Worm (Caenorhabditis elegans) whole organism, L1 larva: Measurements from ENCODE around the gene ttr-48.

Experiments
- C04F5.9 ChIP-seq: sonication (generic microtip); optimal IDR thresholded peaks from 2 replicates; lab custom pipeline; 2016; ENCODE audit warnings: missing genetic modification characterization, missing compliant biosample characterization
- F16B12.6 ChIP-seq: fragments of 150-350 bp; optimal IDR thresholded peaks from 2 replicates; lab custom pipeline; 2014; ENCODE audit warnings: missing biosample characterization, missing genetic modification characterization
- Y116A8C.19 ChIP-seq: sonication (generic microtip); optimal IDR thresholded peaks from 2 replicates; lab custom pipeline; 2016; ENCODE audit warnings: missing compliant biosample characterization, missing genetic modification characterization, borderline replicate concordance
- alr-1 ChIP-seq: fragments of 200-800 bp; sonication (Bioruptor generic); optimal IDR thresholded peaks from 2 replicates; lab custom pipeline; 2018; ENCODE audit warnings: borderline replicate concordance, mild to moderate bottlenecking, missing genetic modification characterization, missing compliant biosample characterization
- aly-2 ChIP-seq: fragments of 150-350 bp; optimal IDR thresholded peaks from 2 replicates; lab custom pipeline; 2014; ENCODE audit warnings: missing biosample characterization, missing genetic modification characterization
- blmp-1 ChIP-seq: fragments of 150-350 bp; optimal IDR thresholded peaks from 2 replicates; lab custom pipeline; 2014; ENCODE audit warnings: missing biosample characterization, missing genetic modification characterization
- ceh-63 ChIP-seq: fragments of 200-800 bp; sonication (Bioruptor generic); optimal IDR thresholded peaks from 2 replicates; lab custom pipeline; 2018; ENCODE audit warnings: mild to moderate bottlenecking, missing genetic modification characterization, missing compliant biosample characterization
- ceh-82 ChIP-seq, 3 experiments: fragments of 150-350 bp in 1 of 3; sonication (generic microtip) in 2 of 3; optimal IDR thresholded peaks; 2 replicates each; lab custom pipeline; 2014 to 2017; ENCODE audit warnings: missing biosample characterization in 3 of 3, missing genetic modification characterization in 3 of 3
- ceh-88 ChIP-seq: fragments of 200-800 bp; sonication (Bioruptor generic); IDR thresholded peaks from 2 replicates; pipeline ENCODE4 v1.3.6; 2022; ENCODE audit warnings: missing genetic modification characterization, missing compliant biosample characterization
- ceh-90 ChIP-seq: sonication (generic microtip); optimal IDR thresholded peaks from 2 replicates; lab custom pipeline; 2016; ENCODE audit warnings: missing genetic modification characterization, missing compliant biosample characterization
- ces-1 ChIP-seq: fragments of 150-350 bp; optimal IDR thresholded peaks from 2 replicates; lab custom pipeline; 2014; ENCODE audit warnings: missing biosample characterization, missing genetic modification reagents, missing genetic modification characterization
- dpl-1 ChIP-seq, 3 experiments: fragments of 150-350 bp in 2 of 3; sonication (generic microtip) in 1 of 3; optimal IDR thresholded peaks; 2 replicates each; lab custom pipeline; 2014 to 2017; ENCODE audit warnings: missing biosample characterization in 3 of 3, missing genetic modification characterization in 3 of 3, missing genetic modification reagents in 3 of 3
- dsc-1 ChIP-seq: sonication (generic microtip); optimal IDR thresholded peaks from 2 replicates; lab custom pipeline; 2016; ENCODE audit warnings: mild to moderate bottlenecking, missing genetic modification characterization, missing compliant biosample characterization
- egl-27 ChIP-seq, 2 experiments: fragments of 150-350 bp in 1 of 2; sonication (generic microtip); optimal IDR thresholded peaks; 3 replicates each; lab custom pipeline; 2017 to 2018; ENCODE audit warnings: missing biosample characterization in 2 of 2, missing genetic modification characterization in 2 of 2, missing genetic modification reagents in 2 of 2
- elt-2 ChIP-seq: sonication (generic microtip); optimal IDR thresholded peaks from 2 replicates; lab custom pipeline; 2016; ENCODE audit warnings: missing genetic modification characterization, mild to moderate bottlenecking, inconsistent platforms, missing compliant biosample characterization, missing genetic modification reagents
- elt-3 ChIP-seq, 6 experiments: fragments of 150-350 bp in 1 of 6; sonication (generic microtip); optimal IDR thresholded peaks; 2 replicates each; lab custom pipeline; 2017 to 2018; ENCODE audit warnings: missing biosample characterization in 6 of 6, missing genetic modification characterization in 6 of 6, inconsistent platforms in 1 of 6
- fkh-10 ChIP-seq: sonication (generic microtip); optimal IDR thresholded peaks from 2 replicates; lab custom pipeline; 2017; ENCODE audit warnings: missing biosample characterization, missing genetic modification reagents, missing genetic modification characterization
- fkh-4 ChIP-seq: sonication (generic microtip); optimal IDR thresholded peaks from 2 replicates; lab custom pipeline; 2016; ENCODE audit warnings: missing compliant biosample characterization, missing genetic modification characterization, borderline replicate concordance
- fkh-8 ChIP-seq: sonication (generic microtip); optimal IDR thresholded peaks from 2 replicates; lab custom pipeline; 2016; ENCODE audit warnings: mild to moderate bottlenecking, missing genetic modification characterization, missing compliant biosample characterization
- fos-1 ChIP-seq: fragments of 150-350 bp; optimal IDR thresholded peaks from 2 replicates; lab custom pipeline; 2014; ENCODE audit warnings: missing biosample characterization, missing genetic modification characterization
- hlh-17 ChIP-seq: fragments of 200-800 bp; sonication (Bioruptor generic); optimal IDR thresholded peaks from 2 replicates; lab custom pipeline; 2018; ENCODE audit warnings: missing genetic modification characterization, mild to moderate bottlenecking, missing compliant biosample characterization, moderate library complexity, borderline replicate concordance
- hlh-4 ChIP-seq: sonication (generic microtip); optimal IDR thresholded peaks from 2 replicates; lab custom pipeline; 2016; ENCODE audit warnings: mild to moderate bottlenecking, missing genetic modification characterization, missing compliant biosample characterization
- hpl-2 ChIP-seq: fragments of 150-350 bp; optimal IDR thresholded peaks from 2 replicates; lab custom pipeline; 2014; ENCODE audit warnings: missing biosample characterization, missing genetic modification reagents, missing genetic modification characterization
- irx-1 ChIP-seq: sonication (generic microtip); optimal IDR thresholded peaks from 2 replicates; lab custom pipeline; 2016; ENCODE audit warnings: missing genetic modification characterization, missing compliant biosample characterization
- jun-1 ChIP-seq: fragments of 150-350 bp; optimal IDR thresholded peaks from 2 replicates; lab custom pipeline; 2014; ENCODE audit warnings: missing biosample characterization, missing genetic modification reagents, missing genetic modification characterization
- lin-35 ChIP-seq, 2 experiments: fragments of 150-350 bp; optimal IDR thresholded peaks; 2 replicates each; lab custom pipeline; 2014; ENCODE audit warnings: missing biosample characterization in 2 of 2, missing genetic modification characterization in 2 of 2, missing genetic modification reagents in 2 of 2
- lir-3 ChIP-seq: sonication (generic microtip); optimal IDR thresholded peaks from 2 replicates; lab custom pipeline; 2016; ENCODE audit warnings: mild to moderate bottlenecking, missing genetic modification characterization, moderate library complexity, missing compliant biosample characterization; ENCODE audit not compliant: poor library complexity
- lsy-2 ChIP-seq, 2 experiments: fragments of 150-350 bp; optimal IDR thresholded peaks; 2 replicates each; lab custom pipeline; 2014; ENCODE audit warnings: missing biosample characterization in 2 of 2, missing genetic modification characterization in 2 of 2
- mef-2 ChIP-seq: fragments of 150-350 bp; optimal IDR thresholded peaks from 2 replicates; lab custom pipeline; 2014; ENCODE audit warnings: missing biosample characterization, missing genetic modification characterization
- mep-1 ChIP-seq: fragments of 150-350 bp; optimal IDR thresholded peaks from 2 replicates; lab custom pipeline; 2014; ENCODE audit warnings: missing biosample characterization, missing genetic modification characterization
- nhr-12 ChIP-seq: sonication (generic microtip); optimal IDR thresholded peaks from 2 replicates; lab custom pipeline; 2017; ENCODE audit warnings: missing biosample characterization, missing genetic modification characterization
- nhr-20 ChIP-seq: sonication (generic microtip); optimal IDR thresholded peaks from 2 replicates; lab custom pipeline; 2016; ENCODE audit warnings: mild to moderate bottlenecking, missing genetic modification characterization, missing compliant biosample characterization
- nhr-237 ChIP-seq: fragments of 150-350 bp; optimal IDR thresholded peaks from 2 replicates; lab custom pipeline; 2014; ENCODE audit warnings: missing biosample characterization, missing genetic modification characterization
- nhr-71 ChIP-seq: sonication (generic microtip); optimal IDR thresholded peaks from 2 replicates; lab custom pipeline; 2016; ENCODE audit warnings: mild to moderate bottlenecking, missing genetic modification characterization, moderate library complexity, missing compliant biosample characterization
- nhr-77 ChIP-seq: fragments of 150-350 bp; optimal IDR thresholded peaks from 2 replicates; lab custom pipeline; 2014; ENCODE audit warnings: missing biosample characterization, missing genetic modification characterization
- nhr-85 ChIP-seq: sonication (generic microtip); peaks from one replicate; lab custom pipeline; 2016; ENCODE audit warnings: missing genetic modification characterization, inconsistent platforms, missing compliant biosample characterization
- nhr-90 ChIP-seq: sonication (generic microtip); optimal IDR thresholded peaks from 2 replicates; lab custom pipeline; 2016; ENCODE audit warnings: mild to moderate bottlenecking, missing genetic modification characterization, missing compliant biosample characterization; ENCODE audit not compliant: poor library complexity
- pax-3 ChIP-seq: fragments of 200-800 bp; sonication (Bioruptor generic); optimal IDR thresholded peaks from 2 replicates; lab custom pipeline; 2018; ENCODE audit warnings: mild to moderate bottlenecking, missing genetic modification characterization, moderate library complexity, missing compliant biosample characterization
- skn-1 ChIP-seq: fragments of 150-350 bp; optimal IDR thresholded peaks from 2 replicates; lab custom pipeline; 2014; ENCODE audit warnings: missing biosample characterization, missing genetic modification characterization
- snu-23 ChIP-seq: sonication (generic microtip); optimal IDR thresholded peaks from 2 replicates; lab custom pipeline; 2016; ENCODE audit warnings: missing genetic modification characterization, missing compliant biosample characterization
- sptf-1 ChIP-seq: fragments of 150-350 bp; optimal IDR thresholded peaks from 2 replicates; lab custom pipeline; 2014; ENCODE audit warnings: missing biosample characterization, missing genetic modification characterization
- tbx-2 ChIP-seq: sonication (generic microtip); optimal IDR thresholded peaks from 2 replicates; lab custom pipeline; 2016; ENCODE audit warnings: missing genetic modification characterization, missing compliant biosample characterization
- unc-62 ChIP-seq: fragments of 150-350 bp; optimal IDR thresholded peaks from 2 replicates; lab custom pipeline; 2014; ENCODE audit warnings: missing biosample characterization, missing genetic modification reagents, missing genetic modification characterization
- vab-15 ChIP-seq: sonication (generic microtip); optimal IDR thresholded peaks from 2 replicates; lab custom pipeline; 2017; ENCODE audit warnings: missing genotype, mild to moderate bottlenecking, missing genetic modification characterization, missing compliant biosample characterization
- zip-4 ChIP-seq: fragments of 200-800 bp; sonication (Bioruptor generic); optimal IDR thresholded peaks from 2 replicates; lab custom pipeline; 2018; ENCODE audit warnings: mild to moderate bottlenecking, missing genetic modification characterization, moderate library complexity, missing compliant biosample characterization
- ztf-11 ChIP-seq, 2 experiments: sonication (generic microtip); optimal IDR thresholded peaks; 2 replicates each; lab custom pipeline; 2016 to 2017; ENCODE audit warnings: missing genetic modification characterization in 2 of 2, missing biosample characterization in 1 of 2, missing compliant biosample characterization in 1 of 2
- ztf-4 ChIP-seq: fragments of 150-350 bp; optimal IDR thresholded peaks from 2 replicates; lab custom pipeline; 2014; ENCODE audit warnings: missing biosample characterization, missing genetic modification characterization

ttr-48 gene

DNA sequence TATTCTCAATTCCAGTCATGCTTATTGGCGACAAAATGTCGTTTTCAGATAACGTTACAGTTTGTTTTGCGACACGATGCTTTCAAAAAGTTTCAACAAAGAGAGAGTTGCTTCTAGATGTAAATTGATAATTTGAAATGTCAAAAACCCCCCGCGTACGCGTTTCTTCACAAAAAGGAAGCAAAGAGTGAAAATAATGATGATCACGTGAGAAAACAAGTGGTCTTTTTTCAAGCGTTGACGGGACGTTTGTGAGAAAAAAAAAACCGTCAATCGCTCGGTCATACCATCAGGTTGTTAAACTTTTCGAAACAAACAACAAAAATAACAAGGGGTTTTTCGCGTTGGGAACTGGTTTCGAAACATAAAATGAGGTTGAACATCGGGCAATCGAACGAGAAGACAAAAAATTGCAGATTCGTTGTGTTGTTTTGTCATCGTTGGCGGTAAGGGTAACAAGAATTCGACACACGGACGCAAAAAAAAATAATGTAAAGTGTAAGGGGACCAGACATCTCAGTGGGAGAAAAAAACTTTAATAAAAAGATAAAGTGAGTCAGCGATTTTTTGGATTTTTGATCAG lies 10.1 kb downstream of the ttr-48 start (continued):
- TF ChIP-seq dpl-1 (GFP tag; optimal IDR thresholded peaks at IDR 0.05; lab: Kevin White, UChicago) (no peak), blmp-1 (tag; lab: Kevin White, UChicago) (peak; percentile 78), hlh-17 (no peak), nhr-237 (no peak), ces-1 (no peak), lin-35 (GFP tag; optimal IDR thresholded peaks at IDR 0.05; lab: Kevin White, UChicago) (peak in 1 of 2 experiments; percentile 49), mep-1 (peak; percentile 42), elt-2 (tag; lab: Kevin White, UChicago) (peak; percentile 87), tbx-2 (peak; percentile 22), ztf-11 (tag; optimal IDR thresholded peaks at IDR 0.05; lab: Kevin White, UChicago) (no peak)

- TF ChIP-seq mep-1 (no peak), nhr-85 (tag; lab: Kevin White, UChicago) (no peak), ceh-63 (no peak), irx-1 (tag; lab: Kevin White, UChicago) (no peak), fkh-10 (GFP tag; lab: Kevin White, UChicago) (no peak), C04F5.9 (tag; lab: Kevin White, UChicago) (no peak), nhr-20 (tag; lab: Kevin White, UChicago) (no peak), nhr-77 (tag; lab: Kevin White, UChicago) (no peak), fkh-8 (no peak), sptf-1 (tag; lab: Kevin White, UChicago) (no peak), fos-1 (tag; lab: Kevin White, UChicago) (no peak), ceh-88 (GFP tag; lab: Robert Waterston, UW) (no peak), lin-35 (GFP tag; optimal IDR thresholded peaks at IDR 0.05; lab: Kevin White, UChicago) (no peak), jun-1 (tag; lab: Kevin White, UChicago) (no peak), skn-1 (tag; lab: Kevin White, UChicago) (no peak), mef-2 (no peak), egl-27 (tag; optimal IDR thresholded peaks at IDR 0.05; lab: Kevin White, UChicago) (no peak), blmp-1 (tag; lab: Kevin White, UChicago) (no peak)
Measured at ce11 chrX:3830872-3831271, 11.4 kb downstream of the ttr-48 start.

- TF ChIP-seq lsy-2 (tag; optimal IDR thresholded peaks at IDR 0.05; lab: Kevin White, UChicago) (peak in 1 of 2 experiments; percentile 52), hlh-17 (no peak), nhr-71 (tag; lab: Kevin White, UChicago) (peak; percentile 21), lin-35 (GFP tag; optimal IDR thresholded peaks at IDR 0.05; lab: Kevin White, UChicago) (peak in 1 of 2 experiments; percentile 42), zip-4 (GFP tag; lab: Kevin White, UChicago) (no peak), ztf-4 (tag; lab: Kevin White, UChicago) (no peak), irx-1 (tag; lab: Kevin White, UChicago) (no peak), Y116A8C.19 (tag; lab: Kevin White, UChicago) (no peak), snu-23 (GFP tag; lab: Kevin White, UChicago) (peak; percentile 0), nhr-90 (tag; lab: Kevin White, UChicago) (peak; percentile 48), nhr-77 (tag; lab: Kevin White, UChicago) (no peak), pax-3 (tag; lab: Kevin White, UChicago) (no peak), ceh-90 (tag; lab: Kevin White, UChicago) (no peak), skn-1 (tag; lab: Kevin White, UChicago) (no peak), fkh-4 (tag; lab: Kevin White, UChicago) (no peak), ceh-82 (tag; optimal IDR thresholded peaks at IDR 0.05; lab: Kevin White, UChicago) (no peak), lir-3 (tag; lab: Kevin White, UChicago) (no peak), unc-62 (no peak), dsc-1 (tag; lab: Kevin White, UChicago) (no peak), elt-2 (tag; lab: Kevin White, UChicago) (peak; percentile 93), alr-1 (no peak), dpl-1 (GFP tag; optimal IDR thresholded peaks at IDR 0.05; lab: Kevin White, UChicago) (no peak), hlh-4 (tag; lab: Kevin White, UChicago) (no peak), elt-3 (tag; optimal IDR thresholded peaks at IDR 0.05; lab: Kevin White, UChicago) (peak in 2 of 6 experiments; percentile 26 to 56), vab-15 (tag; lab: Kevin White, UChicago) (no peak), jun-1 (tag; lab: Kevin White, UChicago) (no peak), nhr-12 (tag; lab: Kevin White, UChicago) (no peak), hpl-2 (GFP tag; lab: Kevin White, UChicago) (no peak), aly-2 (tag; lab: Kevin White, UChicago) (no peak), F16B12.6 (tag; lab: Kevin White, UChicago) (no peak), mep-1 (no peak), tbx-2 (no peak)
Measured at ce11 chrX:3829605-3830004, 12.6 kb downstream of the ttr-48 start.
